Worm (Caenorhabditis elegans): ENCODE results near the gene hum-8.

DNA sequence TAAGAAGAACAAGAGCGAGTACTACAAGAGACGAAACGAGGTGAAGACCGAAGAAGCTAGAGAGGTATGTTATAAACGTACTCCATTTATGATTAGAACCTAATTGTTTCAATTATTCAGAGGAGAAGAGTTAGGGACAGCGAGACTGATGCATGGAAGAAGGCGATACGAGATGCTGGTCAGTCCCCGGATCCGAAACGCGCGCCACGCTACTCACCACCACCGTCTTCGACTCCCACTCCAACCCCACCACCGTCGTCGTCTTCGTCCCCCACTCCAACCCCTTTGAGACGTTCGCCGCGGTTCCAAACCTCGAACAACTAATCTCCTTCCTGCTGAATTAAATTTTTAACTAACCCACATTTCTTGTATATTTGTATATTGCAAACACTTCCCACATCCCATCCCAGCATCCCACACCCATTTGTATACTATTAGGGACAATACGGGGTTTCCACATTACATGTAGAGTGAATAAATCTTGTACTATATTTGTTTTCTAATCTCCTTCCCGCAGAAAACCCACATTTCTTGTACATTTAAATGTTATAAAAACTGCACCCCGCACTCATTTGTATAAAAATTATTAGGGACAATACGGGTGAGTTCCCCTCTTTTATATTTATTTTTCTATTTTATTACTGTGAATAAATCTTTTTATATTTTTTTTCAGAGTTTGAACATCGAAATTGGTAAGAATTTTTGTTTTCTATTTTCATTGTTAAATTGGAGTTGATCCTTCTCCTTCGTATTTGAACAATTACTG, 52.9 kb downstream of the hum-8 start:
- TF ChIP-seq nhr-76 (tag; optimal IDR thresholded peaks at IDR 0.05), result no peak
- no peak for TF ChIP-seq ztf-11 (tag; optimal IDR thresholded peaks at IDR 0.05)
